Worm (Caenorhabditis elegans): ENCODE data around the gene gur-5.

DNA sequence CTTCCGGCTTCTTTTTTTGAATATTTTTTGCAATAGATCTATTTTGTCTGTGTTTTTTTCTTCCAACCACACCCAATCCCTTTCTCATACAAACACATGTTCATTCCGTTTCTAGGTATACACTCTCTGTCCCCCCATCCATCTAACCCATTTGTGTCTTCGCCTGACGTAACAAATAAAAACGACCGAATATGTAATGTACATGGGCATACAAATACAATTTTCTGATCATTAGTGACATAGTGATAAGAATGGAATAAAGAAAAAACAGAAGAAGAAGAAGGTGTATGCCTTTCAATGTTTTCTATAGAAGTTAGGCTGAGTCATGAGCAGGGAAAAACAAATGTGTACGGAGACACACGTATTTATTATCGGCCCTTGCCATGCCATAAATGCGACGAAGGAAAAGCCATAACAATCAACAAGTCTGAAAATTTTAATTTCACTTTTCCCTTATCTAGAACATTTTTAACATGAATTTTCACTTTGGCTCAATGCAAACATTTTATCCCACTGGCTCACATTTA lies 48.7 kb downstream of the gur-5 start:
- TF ChIP-seq ama-1 (optimal IDR thresholded peaks at IDR 0.05): no peak
- no peak for TF ChIP-seq R02D3.7 (tag; optimal IDR thresholded peaks at IDR 0.05)
- TF ChIP-seq snpc-4 (tag; optimal IDR thresholded peaks at IDR 0.05): no peak
- TF ChIP-seq egl-27 (tag; optimal IDR thresholded peaks at IDR 0.05): no peak
- no peak for TF ChIP-seq skn-1 (tag; optimal IDR thresholded peaks at IDR 0.05)
- no peak for TF ChIP-seq fkh-10 (GFP tag; optimal IDR thresholded peaks at IDR 0.05)
- TF ChIP-seq zag-1 (tag; optimal IDR thresholded peaks at IDR 0.05): no peak
- no peak for TF ChIP-seq ceh-82 (tag; optimal IDR thresholded peaks at IDR 0.05)

Data from whole organism, L3 larva.